Fruit fly (Drosophila melanogaster) whole organism, wandering third instar larva: ENCODE data around the gene Vha16-5.

Experiments used
- CrebA ChIP-seq: fragments of 200-800 bp; sonication (Bioruptor generic); optimal IDR thresholded peaks from 2 replicates; lab custom pipeline; 2016; ENCODE audit warnings: missing biosample characterization, mild to moderate bottlenecking, missing genetic modification characterization, borderline replicate concordance
- Dif ChIP-seq: fragments of 200-275, 200-300 bp; sonication (Bioruptor generic); optimal IDR thresholded peaks from 2 replicates; lab custom pipeline; 2018; ENCODE audit warnings: missing biosample characterization, missing genetic modification characterization; ENCODE audit not compliant: partially characterized antibody
- Hnf4 ChIP-seq: fragments of 200-800 bp; sonication (Bioruptor generic); optimal IDR thresholded peaks from 2 replicates; lab custom pipeline; 2016; ENCODE audit warnings: missing biosample characterization, mild to moderate bottlenecking, missing genetic modification characterization
- Hr78 ChIP-seq: fragments of >200 bp; optimal IDR thresholded peaks from 2 replicates; lab custom pipeline; 2017; ENCODE audit warnings: missing biosample characterization, missing genetic modification characterization
- Rel ChIP-seq, 2 experiments: fragments of 200-800 bp; sonication (Bioruptor generic) in 1 of 2; optimal IDR thresholded peaks; 2 replicates in 1 of 2; 3 replicates in 1 of 2; lab custom pipeline; 2016 to 2019; ENCODE audit warnings: mild to moderate bottlenecking in 2 of 2, missing biosample characterization in 2 of 2, missing genetic modification characterization in 2 of 2, moderate library complexity in 1 of 2
- dmrt93B ChIP-seq: fragments of 200-800 bp; sonication (Bioruptor generic); optimal IDR thresholded peaks from 2 replicates; lab custom pipeline; 2018; ENCODE audit warnings: missing biosample characterization, mild to moderate bottlenecking, missing genetic modification characterization
- psq ChIP-seq: fragments of 200-800 bp; sonication (Bioruptor generic); optimal IDR thresholded peaks from 3 replicates; lab custom pipeline; 2017; ENCODE audit warnings: missing biosample characterization, mild to moderate bottlenecking, missing genetic modification characterization, moderate library complexity
- usp ChIP-seq: fragments of >200 bp; optimal IDR thresholded peaks from 2 replicates; lab custom pipeline; 2017; ENCODE audit warnings: missing biosample characterization, missing genetic modification characterization

DNA sequence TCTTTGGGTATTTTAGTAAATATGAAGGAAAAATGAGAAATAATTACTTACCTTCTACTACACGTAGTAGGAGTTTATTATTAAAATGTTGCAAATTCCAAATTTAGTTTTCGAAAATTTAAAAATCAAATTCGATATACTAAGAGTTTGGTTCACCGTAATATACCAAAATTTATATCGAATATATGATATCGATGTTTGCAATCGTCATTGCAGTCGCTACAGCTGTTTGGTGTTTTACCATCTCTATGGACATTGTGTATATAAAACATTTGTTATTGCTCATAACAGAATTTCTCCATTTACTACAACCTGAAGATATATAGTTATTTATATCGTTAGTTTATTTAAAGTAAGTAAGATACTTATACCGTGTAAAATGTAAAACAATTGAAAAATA is 8.1 kb downstream of the Vha16-5 start, which contains the start of gene CG6443:
- TF ChIP-seq Hnf4 (no peak), dmrt93B (no peak), Dif (GFP tag; lab: Kevin White, UChicago) (no peak), psq (GFP tag; lab: Kevin White, UChicago) (no peak), Hr78 (GFP tag; lab: Kevin White, UChicago) (no peak), Rel (GFP tag; optimal IDR thresholded peaks at IDR 0.05; lab: Kevin White, UChicago) (no peak), Rel (tag; optimal IDR thresholded peaks at IDR 0.05; lab: Kevin White, UChicago) (no peak), usp (GFP tag; lab: Kevin White, UChicago) (no peak), CrebA (GFP tag; lab: Kevin White, UChicago) (no peak)
